Fruit fly (Drosophila melanogaster) whole organism, embryonic: ENCODE measurements around the gene Bem46.

Source experiments
- Abd-B ChIP-seq: fragments of 200-800 bp; sonication (Bioruptor generic); optimal IDR thresholded peaks from 2 replicates; lab custom pipeline; 2018; ENCODE audit warnings: missing biosample characterization, mild to moderate bottlenecking, missing genetic modification characterization, moderate library complexity
- Antp ChIP-seq: fragments of 200-800 bp; sonication (Bioruptor generic); optimal IDR thresholded peaks from 3 replicates; lab custom pipeline; 2016; ENCODE audit warnings: missing biosample characterization, missing genetic modification characterization
- Atf-2 ChIP-seq: fragments of 200-800 bp; sonication (Bioruptor generic); optimal IDR thresholded peaks from 2 replicates; lab custom pipeline; 2016; ENCODE audit warnings: missing biosample characterization, missing genetic modification characterization
- CG10979 ChIP-seq: fragments of 200-800 bp; sonication (Bioruptor generic); optimal IDR thresholded peaks from 2 replicates; lab custom pipeline; 2018; ENCODE audit warnings: missing biosample characterization, mild to moderate bottlenecking, missing genetic modification characterization, moderate library complexity
- CG11398 ChIP-seq: fragments of 200-800 bp; sonication (Bioruptor generic); optimal IDR thresholded peaks from 2 replicates; lab custom pipeline; 2016; ENCODE audit warnings: missing biosample characterization, missing genetic modification characterization
- CG18476 ChIP-seq: fragments of 200-800 bp; sonication (Bioruptor generic); optimal IDR thresholded peaks from 2 replicates; lab custom pipeline; 2016; ENCODE audit warnings: missing biosample characterization, mild to moderate bottlenecking, missing genetic modification characterization
- CG33557 ChIP-seq: fragments of 200-800 bp; sonication (Bioruptor generic); optimal IDR thresholded peaks from 2 replicates; lab custom pipeline; 2019; ENCODE audit warnings: missing biosample characterization, mild to moderate bottlenecking, missing genetic modification characterization, moderate library complexity
- CG34422 ChIP-seq: fragments of 200-800 bp; sonication (Bioruptor generic); IDR thresholded peaks from 3 replicates; pipeline ENCODE4 v1.3.6; 2022; ENCODE audit warnings: missing biosample characterization, missing genetic modification characterization
- CG4360 ChIP-seq: fragments of 200-800 bp; sonication (Bioruptor generic); IDR thresholded peaks from 2 replicates; pipeline ENCODE4 v1.3.6; 2022; ENCODE audit warnings: missing biosample characterization, missing genetic modification characterization
- CG4404 ChIP-seq: fragments of 200-800 bp; sonication (Bioruptor generic); IDR thresholded peaks from 2 replicates; pipeline ENCODE4 v1.3.6; 2022; ENCODE audit warnings: missing biosample characterization, missing genetic modification characterization
- CG4424 ChIP-seq: fragments of 200-800 bp; sonication (Bioruptor generic); optimal IDR thresholded peaks from 3 replicates; lab custom pipeline; 2016; ENCODE audit warnings: missing biosample characterization, missing genetic modification characterization
- CG6254 ChIP-seq: fragments of 200-800 bp; sonication (Bioruptor generic); optimal IDR thresholded peaks from 3 replicates; lab custom pipeline; 2017; ENCODE audit warnings: mild to moderate bottlenecking, missing biosample characterization, missing genetic modification reagents, missing genetic modification characterization
- CG7839 ChIP-seq: fragments of 200-800 bp; sonication (Bioruptor generic); optimal IDR thresholded peaks from 3 replicates; lab custom pipeline; 2018; ENCODE audit warnings: missing biosample characterization, mild to moderate bottlenecking, missing genetic modification characterization, moderate library complexity
- CG8388 ChIP-seq: fragments of 200-800 bp; sonication (Bioruptor generic); optimal IDR thresholded peaks from 2 replicates; lab custom pipeline; 2019; ENCODE audit warnings: missing biosample characterization, mild to moderate bottlenecking, missing genetic modification characterization, moderate library complexity
- CG8924 ChIP-seq: fragments of 200-800 bp; optimal IDR thresholded peaks from 3 replicates; lab custom pipeline; 2019; ENCODE audit warnings: missing biosample characterization, mild to moderate bottlenecking, missing genetic modification characterization, moderate library complexity
- CG8944 ChIP-seq: fragments of 200-800 bp; sonication (Bioruptor generic); optimal IDR thresholded peaks from 3 replicates; lab custom pipeline; 2016; ENCODE audit warnings: missing biosample characterization, missing genetic modification characterization
- CG9437 ChIP-seq: fragments of 200-800 bp; sonication (Bioruptor generic); optimal IDR thresholded peaks from 2 replicates; lab custom pipeline; 2018; ENCODE audit warnings: missing biosample characterization, mild to moderate bottlenecking, missing genetic modification characterization
- Eip74EF ChIP-seq, 2 experiments: fragments of 200-800 bp in 1 of 2; fragments of >200 bp in 1 of 2; sonication (Bioruptor generic) in 1 of 2; optimal IDR thresholded peaks; 2 replicates each; lab custom pipeline; 2017 to 2019; ENCODE audit warnings: missing biosample characterization in 2 of 2, missing genetic modification characterization in 2 of 2, mild to moderate bottlenecking in 1 of 2, moderate library complexity in 1 of 2
- Hr3 ChIP-seq: fragments of 200-800 bp; sonication (Bioruptor generic); optimal IDR thresholded peaks from 3 replicates; lab custom pipeline; 2016; ENCODE audit warnings: missing biosample characterization, missing genetic modification characterization
- Hsf ChIP-seq: fragments of 200-800 bp; sonication (Bioruptor generic); optimal IDR thresholded peaks from 3 replicates; lab custom pipeline; 2016; ENCODE audit warnings: missing biosample characterization, missing genetic modification characterization
- Lhr ChIP-seq: fragments of 200-800 bp; sonication (Bioruptor generic); optimal IDR thresholded peaks from 3 replicates; lab custom pipeline; 2017; ENCODE audit warnings: mild to moderate bottlenecking, missing biosample characterization, missing genetic modification reagents, missing genetic modification characterization
- MESR4 ChIP-seq: fragments of 200-800 bp; sonication (Bioruptor generic); optimal IDR thresholded peaks from 2 replicates; lab custom pipeline; 2018; ENCODE audit warnings: missing biosample characterization, mild to moderate bottlenecking, missing genetic modification characterization, moderate library complexity
- Optix ChIP-seq: fragments of 200-800 bp; sonication (Bioruptor generic); IDR thresholded peaks from 3 replicates; pipeline ENCODE4 v1.3.6; 2022; ENCODE audit warnings: missing biosample characterization, missing genetic modification characterization
- Pdp1 ChIP-seq, 2 experiments: fragments of 200-800 bp; sonication (Bioruptor generic); optimal IDR thresholded peaks; 3 replicates each; lab custom pipeline; 2016; ENCODE audit warnings: missing biosample characterization in 2 of 2, missing genetic modification characterization in 2 of 2, mild to moderate bottlenecking in 1 of 2, moderate library complexity in 1 of 2
- Ravus ChIP-seq: fragments of 200-800 bp; sonication (Bioruptor generic); IDR thresholded peaks from 2 replicates; pipeline ENCODE4 v1.3.6; 2022; ENCODE audit warnings: missing biosample characterization, missing genetic modification characterization
- Sox102F ChIP-seq: fragments of 200-800 bp; sonication (Bioruptor generic); optimal IDR thresholded peaks from 2 replicates; lab custom pipeline; 2018; ENCODE audit warnings: missing biosample characterization, mild to moderate bottlenecking, missing genetic modification characterization, moderate library complexity
- Sry-β ChIP-seq: fragments of 200-800 bp; sonication (Bioruptor generic); optimal IDR thresholded peaks from 2 replicates; lab custom pipeline; 2018; ENCODE audit warnings: missing biosample characterization, mild to moderate bottlenecking, missing genetic modification characterization, moderate library complexity
- Trl ChIP-seq, 3 experiments: fragments of >200 bp in 2 of 3; fragments of 200-800 bp in 1 of 3; sonication (Bioruptor generic) in 1 of 3; optimal IDR thresholded peaks; 2 replicates in 1 of 3; 3 replicates in 2 of 3; lab custom pipeline; 2016 to 2017; ENCODE audit warnings: missing biosample characterization in 1 of 3, missing genetic modification characterization in 1 of 3
- Xbp1 ChIP-seq: fragments of 200-800 bp; sonication (Bioruptor generic); optimal IDR thresholded peaks from 3 replicates; lab custom pipeline; 2016; ENCODE audit warnings: missing biosample characterization, mild to moderate bottlenecking, missing genetic modification characterization
- chif ChIP-seq, 2 experiments: fragments of 200-800 bp; sonication (Bioruptor generic); optimal IDR thresholded peaks; 3 replicates each; lab custom pipeline; 2016; ENCODE audit warnings: missing biosample characterization in 2 of 2, missing genetic modification characterization in 2 of 2
- chm ChIP-seq: fragments of 200-800 bp; sonication (Bioruptor generic); IDR thresholded peaks from 2 replicates; pipeline ENCODE4 v1.3.6; 2022; ENCODE audit warnings: missing biosample characterization, missing genetic modification characterization
- ci ChIP-seq: fragments of 200-800 bp; sonication (Bioruptor generic); IDR thresholded peaks from 3 replicates; pipeline ENCODE4 v1.3.6; 2022; ENCODE audit warnings: missing biosample characterization, missing genetic modification characterization
- da ChIP-seq: fragments of 200-800 bp; sonication (Bioruptor generic); optimal IDR thresholded peaks from 2 replicates; lab custom pipeline; 2016; ENCODE audit warnings: missing biosample characterization, missing genetic modification characterization
- dan ChIP-seq: fragments of 200-800 bp; sonication (Bioruptor generic); IDR thresholded peaks from 2 replicates; pipeline ENCODE4 v1.3.6; 2022; ENCODE audit warnings: missing biosample characterization, missing genetic modification characterization
- disco-r ChIP-seq: fragments of 200-800 bp; sonication (Bioruptor generic); optimal IDR thresholded peaks from 2 replicates; lab custom pipeline; 2016; ENCODE audit warnings: missing biosample characterization, missing genetic modification characterization
- fd102C ChIP-seq: fragments of 200-800 bp; sonication (Bioruptor generic); optimal IDR thresholded peaks from 2 replicates; lab custom pipeline; 2018; ENCODE audit warnings: missing biosample characterization, mild to moderate bottlenecking, missing genetic modification characterization, moderate library complexity
- gem ChIP-seq: fragments of 200-800 bp; sonication (Bioruptor generic); optimal IDR thresholded peaks from 2 replicates; lab custom pipeline; 2019; ENCODE audit warnings: missing biosample characterization, mild to moderate bottlenecking, missing genetic modification characterization, moderate library complexity
- gt ChIP-seq: fragments of 200-800 bp; sonication (Bioruptor generic); IDR thresholded peaks from 2 replicates; pipeline ENCODE4 v1.3.6; 2022; ENCODE audit warnings: missing biosample characterization, missing genetic modification characterization
- jigr1 ChIP-seq: fragments of 200-800 bp; sonication (Bioruptor generic); IDR thresholded peaks from 3 replicates; pipeline ENCODE4 v1.3.6; 2022; ENCODE audit warnings: missing biosample characterization, missing genetic modification characterization
- jumu ChIP-seq: fragments of 200-800 bp; sonication (Bioruptor generic); optimal IDR thresholded peaks from 3 replicates; lab custom pipeline; 2016; ENCODE audit warnings: missing biosample characterization, missing genetic modification characterization
- ken ChIP-seq: fragments of 200-800 bp; sonication (Bioruptor generic); IDR thresholded peaks from 3 replicates; pipeline ENCODE4 v1.3.6; 2022; ENCODE audit warnings: missing biosample characterization, missing genetic modification characterization
- lbe ChIP-seq: fragments of 200-800 bp; sonication (Bioruptor generic); optimal IDR thresholded peaks from 2 replicates; lab custom pipeline; 2016; ENCODE audit warnings: missing biosample characterization, mild to moderate bottlenecking, missing genetic modification characterization
- nmo ChIP-seq: fragments of 200-800 bp; sonication (Bioruptor generic); optimal IDR thresholded peaks from 2 replicates; lab custom pipeline; 2018; ENCODE audit warnings: missing biosample characterization, mild to moderate bottlenecking, missing genetic modification characterization, moderate library complexity
- nom ChIP-seq: fragments of 200-800 bp; sonication (Bioruptor generic); optimal IDR thresholded peaks from 2 replicates; lab custom pipeline; 2017; ENCODE audit warnings: missing biosample characterization, missing genetic modification characterization, mild to moderate bottlenecking, moderate library complexity, missing genetic modification reagents
- org-1 ChIP-seq: fragments of 200-800 bp; sonication (Bioruptor generic); optimal IDR thresholded peaks from 2 replicates; lab custom pipeline; 2017; ENCODE audit warnings: missing biosample characterization, missing genetic modification characterization
- pum ChIP-seq: fragments of 200-800 bp; sonication (Bioruptor generic); optimal IDR thresholded peaks from 2 replicates; lab custom pipeline; 2016; ENCODE audit warnings: missing biosample characterization, missing genetic modification characterization
- row ChIP-seq: fragments of 200-800 bp; sonication (Bioruptor generic); IDR thresholded peaks from 3 replicates; pipeline ENCODE4 v1.3.6; 2022; ENCODE audit warnings: missing biosample characterization, missing genetic modification characterization
- tin ChIP-seq: fragments of 200-800 bp; sonication (Bioruptor generic); optimal IDR thresholded peaks from 3 replicates; lab custom pipeline; 2016; ENCODE audit warnings: missing biosample characterization, missing genetic modification characterization
- vvl ChIP-seq: fragments of 200-800 bp; sonication (Bioruptor generic); IDR thresholded peaks from 2 replicates; pipeline ENCODE4 v1.3.6; 2022; ENCODE audit warnings: missing biosample characterization, missing genetic modification characterization

The Bem46 gene

dm6 chr2L:2957547-2958174 is 30.3 kb upstream of the Bem46 start (continued):
- TF ChIP-seq chif (GFP tag; optimal IDR thresholded peaks at IDR 0.05; lab: Kevin White, UChicago): peak in 1 of 2 experiments; percentile 47
- no peak for TF ChIP-seq Ravus (GFP tag; lab: Robert Waterston, UW)
- TF ChIP-seq jigr1 (GFP tag; lab: Robert Waterston, UW): peak; percentile 59; the same call in 1 of the 3 replicates
- TF ChIP-seq vvl (GFP tag; lab: Robert Waterston, UW): peak; percentile 51; the same call in 1 of the 2 replicates
- peak; percentile 30 for TF ChIP-seq CG8944
- TF ChIP-seq Pdp1 (GFP tag; optimal IDR thresholded peaks at IDR 0.05; lab: Kevin White, UChicago): peak; percentile 39 to 41
- peak; percentile 48 for TF ChIP-seq CG6254
- TF ChIP-seq gt: 0 out of 2 replicates have a peak, but pooled peaks have one; percentile 52
- peak; percentile 34 for TF ChIP-seq CG8388
- no peak for TF ChIP-seq Sry-β (GFP tag; lab: Kevin White, UChicago)
- no peak for TF ChIP-seq CG11398 (GFP tag; lab: Kevin White, UChicago)
- no peak for TF ChIP-seq dan (GFP tag; lab: Robert Waterston, UW)
- 0 out of 3 replicates have a peak, but pooled peaks have one; percentile 38 for TF ChIP-seq Optix (GFP tag; lab: Robert Waterston, UW)
- no peak for TF ChIP-seq CG4404
- TF ChIP-seq pum (GFP tag; lab: Kevin White, UChicago): peak; percentile 48
- TF ChIP-seq row (GFP tag; lab: Robert Waterston, UW): peak; percentile 57
- peak; percentile 41 for TF ChIP-seq Hsf (GFP tag; lab: Kevin White, UChicago)
- peak; percentile 81 for TF ChIP-seq CG10979 (tag; lab: Kevin White, UChicago)
- peak; percentile 67 for TF ChIP-seq Sox102F
- peak; percentile 16 for TF ChIP-seq CG8924
- peak; percentile 20 for TF ChIP-seq CG33557
- no peak for TF ChIP-seq chm
- peak; percentile 80 for TF ChIP-seq Abd-B (GFP tag; lab: Kevin White, UChicago)
- TF ChIP-seq CG9437 (GFP tag; lab: Kevin White, UChicago): peak; percentile 2
- TF ChIP-seq CG7839 (tag; lab: Kevin White, UChicago): peak; percentile 72
- no peak for TF ChIP-seq da (GFP tag; lab: Kevin White, UChicago)
- no peak for TF ChIP-seq Atf-2
- 0 out of 3 replicates have a peak, but pooled peaks have one; percentile 18 for TF ChIP-seq CG34422
- no peak for TF ChIP-seq Antp (GFP tag; lab: Kevin White, UChicago)
- TF ChIP-seq Xbp1 (GFP tag; lab: Kevin White, UChicago): peak; percentile 61
- peak; percentile 62 for TF ChIP-seq lbe (GFP tag; lab: Kevin White, UChicago)
- TF ChIP-seq Trl (optimal IDR thresholded peaks at IDR 0.05; lab: Kevin White, UChicago): peak; percentile 10 to 59
- no peak for TF ChIP-seq Trl (GFP tag; optimal IDR thresholded peaks at IDR 0.05; lab: Kevin White, UChicago)
- TF ChIP-seq ken (GFP tag; lab: Robert Waterston, UW): 0 out of 3 replicates have a peak, but pooled peaks have one; percentile 31
- TF ChIP-seq Hr3: peak; percentile 6
- TF ChIP-seq nmo (GFP tag; lab: Kevin White, UChicago): peak; percentile 86
- TF ChIP-seq CG4360: no peak
- TF ChIP-seq org-1 (GFP tag; lab: Kevin White, UChicago): peak; percentile 24
- TF ChIP-seq disco-r (GFP tag; lab: Kevin White, UChicago): no peak
- TF ChIP-seq ci (GFP tag; lab: Robert Waterston, UW): peak; percentile 46; the same call in 1 of the 3 replicates
- TF ChIP-seq Lhr (GFP tag; lab: Kevin White, UChicago): peak; percentile 16
- TF ChIP-seq tin (GFP tag; lab: Kevin White, UChicago): peak; percentile 67
- TF ChIP-seq Eip74EF (GFP tag; optimal IDR thresholded peaks at IDR 0.05; lab: Kevin White, UChicago): peak in 1 of 2 experiments; percentile 36
- TF ChIP-seq CG4424: peak; percentile 64
- peak; percentile 31 for TF ChIP-seq CG18476 (GFP tag; lab: Kevin White, UChicago)
- no peak for TF ChIP-seq MESR4 (GFP tag; lab: Kevin White, UChicago)
- peak; percentile 69 for TF ChIP-seq gem (tag; lab: Kevin White, UChicago)
- peak; percentile 17 for TF ChIP-seq jumu (GFP tag; lab: Kevin White, UChicago)
- peak; percentile 63 for TF ChIP-seq nom (GFP tag; lab: Kevin White, UChicago)
- no peak for TF ChIP-seq fd102C
